Fruit fly (Drosophila melanogaster) whole organism, embryonic: ENCODE measurements around the gene Cyp4ac1.

Source experiments
- Adf1 ChIP-seq: fragments of 200-800 bp; sonication (Bioruptor generic); IDR thresholded peaks from 2 replicates; pipeline ENCODE4 v1.3.6; 2022; ENCODE audit warnings: missing biosample characterization, missing genetic modification characterization
- Bteb2 ChIP-seq: fragments of 200-800 bp; sonication (Bioruptor generic); optimal IDR thresholded peaks from 2 replicates; lab custom pipeline; 2016; ENCODE audit warnings: missing biosample characterization, missing genetic modification characterization
- CG10543 ChIP-seq: fragments of 200-800 bp; sonication (Bioruptor generic); optimal IDR thresholded peaks from 3 replicates; lab custom pipeline; 2017; ENCODE audit warnings: missing biosample characterization, mild to moderate bottlenecking, missing genetic modification characterization, moderate library complexity
- CG10654 ChIP-seq: fragments of 200-800 bp; sonication (Bioruptor generic); optimal IDR thresholded peaks from 2 replicates; lab custom pipeline; 2016; ENCODE audit warnings: missing biosample characterization, missing genetic modification characterization
- CG11093 ChIP-seq: fragments of 200-800 bp; sonication (Bioruptor generic); IDR thresholded peaks from 3 replicates; pipeline ENCODE4 v1.3.6; 2022; ENCODE audit warnings: missing biosample characterization, missing genetic modification characterization
- CG13424 ChIP-seq: fragments of 200-800 bp; sonication (Bioruptor generic); optimal IDR thresholded peaks from 2 replicates; lab custom pipeline; 2019; ENCODE audit warnings: missing biosample characterization, mild to moderate bottlenecking, missing genetic modification characterization, moderate library complexity
- CG14014 ChIP-seq: fragments of 200-800 bp; sonication (Bioruptor generic); IDR thresholded peaks from 2 replicates; pipeline ENCODE4 v1.3.6; 2022; ENCODE audit warnings: missing biosample characterization, missing genetic modification characterization
- CG1529 ChIP-seq: fragments of 200-800 bp; sonication (Bioruptor generic); optimal IDR thresholded peaks from 3 replicates; lab custom pipeline; 2018; ENCODE audit warnings: missing biosample characterization, missing genetic modification characterization
- CG1602 ChIP-seq: fragments of 200-800 bp; sonication (Bioruptor generic); optimal IDR thresholded peaks from 3 replicates; lab custom pipeline; 2016; ENCODE audit warnings: missing biosample characterization, missing genetic modification characterization
- CG16863 ChIP-seq: fragments of 200-800 bp; sonication (Bioruptor generic); optimal IDR thresholded peaks from 3 replicates; lab custom pipeline; 2016; ENCODE audit warnings: missing biosample characterization, missing genetic modification characterization
- CG17385 ChIP-seq: fragments of 200-800 bp; sonication (Bioruptor generic); optimal IDR thresholded peaks from 3 replicates; lab custom pipeline; 2018; ENCODE audit warnings: missing biosample characterization, mild to moderate bottlenecking, missing genetic modification characterization
- CG17802 ChIP-seq: fragments of 200-800 bp; sonication (Bioruptor generic); optimal IDR thresholded peaks from 2 replicates; lab custom pipeline; 2018; ENCODE audit warnings: missing biosample characterization, mild to moderate bottlenecking, missing genetic modification characterization, moderate library complexity
- CG1792 ChIP-seq: fragments of 200-800 bp; sonication (Bioruptor generic); optimal IDR thresholded peaks from 2 replicates; lab custom pipeline; 2016; ENCODE audit warnings: missing biosample characterization, missing genetic modification characterization
- CG18011 ChIP-seq: fragments of 200-800 bp; sonication (Bioruptor generic); optimal IDR thresholded peaks from 2 replicates; lab custom pipeline; 2017; ENCODE audit warnings: missing biosample characterization, missing genetic modification characterization, mild to moderate bottlenecking, moderate library complexity, missing genotype
- CG18599 ChIP-seq: fragments of 200-800 bp; sonication (Bioruptor generic); optimal IDR thresholded peaks from 3 replicates; lab custom pipeline; 2017; ENCODE audit warnings: missing biosample characterization, missing genetic modification characterization, mild to moderate bottlenecking, moderate library complexity, missing genetic modification reagents
- CG18764 ChIP-seq: fragments of 200-800 bp; sonication (Bioruptor generic); optimal IDR thresholded peaks from 3 replicates; lab custom pipeline; 2016; ENCODE audit warnings: missing biosample characterization, missing genetic modification characterization
- CG30020 ChIP-seq: fragments of 200-800 bp; optimal IDR thresholded peaks from 2 replicates; lab custom pipeline; 2019; ENCODE audit warnings: missing biosample characterization, mild to moderate bottlenecking, missing genetic modification characterization, moderate library complexity
- CG3838 ChIP-seq: fragments of 200-800 bp; sonication (Bioruptor generic); optimal IDR thresholded peaks from 3 replicates; lab custom pipeline; 2016; ENCODE audit warnings: missing biosample characterization, missing genetic modification characterization
- CG5953 ChIP-seq: fragments of 200-800 bp; sonication (Bioruptor generic); IDR thresholded peaks from 2 replicates; pipeline ENCODE4 v1.3.6; 2022; ENCODE audit warnings: missing biosample characterization, missing genetic modification characterization
- CG7271 ChIP-seq: fragments of 200-800 bp; sonication (Bioruptor generic); optimal IDR thresholded peaks from 2 replicates; lab custom pipeline; 2018; ENCODE audit warnings: missing biosample characterization, mild to moderate bottlenecking, missing genetic modification characterization, moderate library complexity
- CG8388 ChIP-seq: fragments of 200-800 bp; sonication (Bioruptor generic); optimal IDR thresholded peaks from 2 replicates; lab custom pipeline; 2019; ENCODE audit warnings: missing biosample characterization, mild to moderate bottlenecking, missing genetic modification characterization, moderate library complexity
- CG9932 ChIP-seq: fragments of 200-800 bp; sonication (Bioruptor generic); IDR thresholded peaks from 2 replicates; pipeline ENCODE4 v1.3.6; 2022; ENCODE audit warnings: missing biosample characterization, missing genetic modification characterization
- Dip3 ChIP-seq: fragments of 200-800 bp; sonication (Bioruptor generic); optimal IDR thresholded peaks from 3 replicates; lab custom pipeline; 2016; ENCODE audit warnings: missing biosample characterization, missing genetic modification characterization
- Gsc ChIP-seq: fragments of 200-800 bp; sonication (Bioruptor generic); IDR thresholded peaks from 2 replicates; pipeline ENCODE4 v1.3.6; 2022; ENCODE audit warnings: missing biosample characterization, missing genetic modification characterization
- HLHmδ ChIP-seq: fragments of 200-800 bp; sonication (Bioruptor generic); optimal IDR thresholded peaks from 2 replicates; lab custom pipeline; 2018; ENCODE audit warnings: missing biosample characterization, mild to moderate bottlenecking, missing genetic modification characterization, moderate library complexity
- Hey ChIP-seq: fragments of 200-800 bp; sonication (Bioruptor generic); optimal IDR thresholded peaks from 3 replicates; lab custom pipeline; 2018; ENCODE audit warnings: missing biosample characterization, mild to moderate bottlenecking, missing genetic modification characterization
- NfI ChIP-seq: fragments of 200-800 bp; sonication (Bioruptor generic); optimal IDR thresholded peaks from 3 replicates; lab custom pipeline; 2018; ENCODE audit warnings: missing biosample characterization, mild to moderate bottlenecking, missing genetic modification characterization, moderate library complexity
- Oli ChIP-seq: fragments of 200-800 bp; sonication (Bioruptor generic); optimal IDR thresholded peaks from 2 replicates; lab custom pipeline; 2018; ENCODE audit warnings: missing biosample characterization, mild to moderate bottlenecking, missing genetic modification characterization, moderate library complexity
- Sin3A ChIP-seq: fragments of >200 bp; optimal IDR thresholded peaks from 2 replicates; lab custom pipeline; 2018
- Xbp1 ChIP-seq: fragments of 200-800 bp; sonication (Bioruptor generic); optimal IDR thresholded peaks from 3 replicates; lab custom pipeline; 2016; ENCODE audit warnings: missing biosample characterization, mild to moderate bottlenecking, missing genetic modification characterization
- ara ChIP-seq: fragments of 200-800 bp; sonication (Bioruptor generic); IDR thresholded peaks from 2 replicates; pipeline ENCODE4 v1.3.6; 2022; ENCODE audit warnings: missing biosample characterization, missing genetic modification characterization
- bcd ChIP-seq: fragments of 200-800 bp; sonication (Bioruptor generic); optimal IDR thresholded peaks from 2 replicates; lab custom pipeline; 2017; ENCODE audit warnings: missing biosample characterization, mild to moderate bottlenecking, missing genetic modification characterization
- btn ChIP-seq: fragments of 200-800 bp; sonication (Bioruptor generic); optimal IDR thresholded peaks from 2 replicates; lab custom pipeline; 2016; ENCODE audit warnings: missing biosample characterization, missing genetic modification characterization
- chn ChIP-seq: fragments of 200-800 bp; sonication (Bioruptor generic); optimal IDR thresholded peaks from 2 replicates; lab custom pipeline; 2016; ENCODE audit warnings: missing biosample characterization, missing genetic modification characterization
- dmrt11E ChIP-seq: fragments of 200-800 bp; sonication (Bioruptor generic); optimal IDR thresholded peaks from 3 replicates; lab custom pipeline; 2018; ENCODE audit warnings: missing biosample characterization, mild to moderate bottlenecking, missing genetic modification characterization, moderate library complexity
- fd3F ChIP-seq: fragments of 200-800 bp; sonication (Bioruptor generic); optimal IDR thresholded peaks from 2 replicates; lab custom pipeline; 2018; ENCODE audit warnings: missing biosample characterization, mild to moderate bottlenecking, missing genetic modification characterization, moderate library complexity
- ftz-f1 ChIP-seq: fragments of 200-800 bp; sonication (Bioruptor generic); optimal IDR thresholded peaks from 2 replicates; lab custom pipeline; 2016; ENCODE audit warnings: missing biosample characterization, missing genetic modification characterization
- gcm ChIP-seq: fragments of 200-800 bp; sonication (Bioruptor generic); optimal IDR thresholded peaks from 2 replicates; lab custom pipeline; 2019; ENCODE audit warnings: missing biosample characterization, mild to moderate bottlenecking, missing genetic modification characterization, moderate library complexity
- lilli ChIP-seq: fragments of 200-800 bp; sonication (Bioruptor generic); optimal IDR thresholded peaks from 3 replicates; lab custom pipeline; 2016; ENCODE audit warnings: missing biosample characterization, missing genetic modification characterization
- lmd ChIP-seq: fragments of 200-800 bp; sonication (Bioruptor generic); IDR thresholded peaks from 2 replicates; pipeline ENCODE4 v1.3.6; 2022; ENCODE audit warnings: missing biosample characterization, missing genetic modification characterization
- mam ChIP-seq: fragments of 200-800 bp; sonication (Bioruptor generic); optimal IDR thresholded peaks from 3 replicates; lab custom pipeline; 2016; ENCODE audit warnings: missing biosample characterization, missing genetic modification characterization
- mirr ChIP-seq: fragments of 200-800 bp; sonication (Bioruptor generic); optimal IDR thresholded peaks from 3 replicates; lab custom pipeline; 2018; ENCODE audit warnings: missing biosample characterization, mild to moderate bottlenecking, missing genetic modification characterization
- org-1 ChIP-seq: fragments of 200-800 bp; sonication (Bioruptor generic); optimal IDR thresholded peaks from 2 replicates; lab custom pipeline; 2017; ENCODE audit warnings: missing biosample characterization, missing genetic modification characterization
- pan ChIP-seq, 4 experiments: fragments of >200 bp in 3 of 4; fragments of 200-800 bp in 1 of 4; sonication (Bioruptor generic) in 1 of 4; optimal IDR thresholded peaks in 3 of 4; IDR thresholded peaks in 1 of 4; 2 replicates each; pipeline versions ENCODE4 v1.3.6 to Lab custom; 2017 to 2022; ENCODE audit warnings: missing biosample characterization in 2 of 4, missing genetic modification characterization in 2 of 4, mixed read lengths in 1 of 4
- pnt ChIP-seq: fragments of 200-800 bp; sonication (Bioruptor generic); optimal IDR thresholded peaks from 3 replicates; lab custom pipeline; 2016; ENCODE audit warnings: missing biosample characterization, missing genetic modification characterization
- prd ChIP-seq, 3 experiments: fragments of >200 bp in 2 of 3; fragments of 200-800 bp in 1 of 3; sonication (Bioruptor generic) in 1 of 3; optimal IDR thresholded peaks in 2 of 3; IDR thresholded peaks in 1 of 3; 2 replicates in 2 of 3; 3 replicates in 1 of 3; pipeline versions ENCODE4 v1.3.6 to Lab custom; 2017 to 2022; ENCODE audit warnings: missing biosample characterization in 1 of 3, missing genetic modification characterization in 1 of 3
- stc ChIP-seq: fragments of 200-800 bp; sonication (Bioruptor generic); IDR thresholded peaks from 2 replicates; pipeline ENCODE4 v1.3.6; 2022; ENCODE audit warnings: missing biosample characterization, missing genetic modification characterization
- tup ChIP-seq: fragments of 200-800 bp; sonication (Bioruptor generic); optimal IDR thresholded peaks from 2 replicates; lab custom pipeline; 2016; ENCODE audit warnings: missing biosample characterization, mild to moderate bottlenecking, missing genetic modification characterization, moderate library complexity

The Cyp4ac1 gene

dm6 chr2L:5256036-5256846 lies 7.6 kb upstream of the Cyp4ac1 start (continued):
- TF ChIP-seq CG10654 = peak; percentile 28
- peak; percentile 92 for TF ChIP-seq HLHmδ (GFP tag; lab: Kevin White, UChicago)
- TF ChIP-seq CG30020 = peak; percentile 14
- peak; percentile 26 for TF ChIP-seq CG1792 (GFP tag; lab: Kevin White, UChicago)
- peak; percentile 16 for TF ChIP-seq CG18599
- peak; percentile 28 for TF ChIP-seq CG10543
- no peak for TF ChIP-seq CG18011
- TF ChIP-seq mirr (GFP tag; lab: Kevin White, UChicago) = no peak
- no peak for TF ChIP-seq Bteb2 (GFP tag; lab: Kevin White, UChicago)
- TF ChIP-seq pnt (GFP tag; lab: Kevin White, UChicago) = peak; percentile 21
- peak; percentile 33 for TF ChIP-seq chn (GFP tag; lab: Kevin White, UChicago)
- no peak for TF ChIP-seq Hey (tag; lab: Kevin White, UChicago)
- TF ChIP-seq CG11093 = no peak; the same call in 2 of the 3 replicates
- TF ChIP-seq lilli (GFP tag; lab: Kevin White, UChicago) = peak; percentile 32
- no peak for TF ChIP-seq CG5953
- peak; percentile 57 for TF ChIP-seq org-1
- peak; percentile 39 for TF ChIP-seq CG16863
- TF ChIP-seq CG1602 = peak; percentile 20
- peak; percentile 29 for TF ChIP-seq Oli (tag; lab: Kevin White, UChicago)
- TF ChIP-seq CG3838 (GFP tag; lab: Kevin White, UChicago) = peak; percentile 20
- TF ChIP-seq Xbp1 (GFP tag; lab: Kevin White, UChicago) = peak; percentile 32
- no peak for TF ChIP-seq Gsc (GFP tag; lab: Robert Waterston, UW)
- TF ChIP-seq ara (GFP tag; lab: Robert Waterston, UW) = peak; percentile 72; the same call in 1 of the 2 replicates
- TF ChIP-seq gcm = peak; percentile 62
- TF ChIP-seq tup (GFP tag; lab: Kevin White, UChicago) = peak; percentile 23
- TF ChIP-seq CG18764 (GFP tag; lab: Kevin White, UChicago) = peak; percentile 56
- peak; percentile 66 for TF ChIP-seq dmrt11E (tag; lab: Kevin White, UChicago)
- peak; percentile 34 for TF ChIP-seq CG13424 (tag; lab: Kevin White, UChicago)
- no peak for TF ChIP-seq mam (GFP tag; lab: Kevin White, UChicago)
- TF ChIP-seq bcd = no peak
- TF ChIP-seq fd3F (GFP tag; lab: Kevin White, UChicago) = no peak
- no peak for TF ChIP-seq pan (optimal IDR thresholded peaks at IDR 0.05; lab: Kevin White, UChicago)
- peak in 1 of 2 experiments; percentile 54 for TF ChIP-seq pan (GFP tag; optimal IDR thresholded peaks at IDR 0.05 in 1 of 2, IDR thresholded peaks at IDR 0.05 in 1 of 2)
- no peak for TF ChIP-seq prd (optimal IDR thresholded peaks at IDR 0.05; lab: Kevin White, UChicago)
- TF ChIP-seq prd (GFP tag; IDR thresholded peaks at IDR 0.05; lab: Robert Waterston, UW) = peak; percentile 20; the same call in 1 of the 3 replicates
- no peak for TF ChIP-seq Sin3A (lab: Kevin White, UChicago)
- TF ChIP-seq Dip3 (GFP tag; lab: Kevin White, UChicago) = no peak
- TF ChIP-seq CG9932 = no peak
- no peak for TF ChIP-seq CG17802
- TF ChIP-seq lmd = peak; percentile 19; the same call in 1 of the 2 replicates
- TF ChIP-seq CG8388 = no peak
- peak; percentile 11 for TF ChIP-seq CG17385 (GFP tag; lab: Kevin White, UChicago)
- peak; percentile 63 for TF ChIP-seq btn (GFP tag; lab: Kevin White, UChicago)
- TF ChIP-seq CG1529 (GFP tag; lab: Kevin White, UChicago) = peak; percentile 49
- no peak for TF ChIP-seq ftz-f1 (GFP tag; lab: Kevin White, UChicago)
- peak; percentile 21; the same call in 1 of the 2 replicates for TF ChIP-seq stc (GFP tag; lab: Robert Waterston, UW)
- TF ChIP-seq CG7271 (tag; lab: Kevin White, UChicago) = no peak
- TF ChIP-seq Adf1 (GFP tag; lab: Robert Waterston, UW) = no peak
- peak; percentile 17; the same call in 1 of the 2 replicates for TF ChIP-seq CG14014 (GFP tag; lab: Robert Waterston, UW)
- TF ChIP-seq NfI (GFP tag; lab: Kevin White, UChicago) = no peak
